Worm (Caenorhabditis elegans): Measurements from ENCODE around the gene F55F1.2.

- TF ChIP-seq nhr-111 (GFP tag; optimal IDR thresholded peaks at IDR 0.05): no peak
- TF ChIP-seq snpc-4 (tag; optimal IDR thresholded peaks at IDR 0.05): no peak
- no peak for TF ChIP-seq nhr-11 (tag; optimal IDR thresholded peaks at IDR 0.05)
- TF ChIP-seq nhr-77 (tag; optimal IDR thresholded peaks at IDR 0.05): no peak
- TF ChIP-seq lir-3 (tag; optimal IDR thresholded peaks at IDR 0.05): no peak
- no peak for TF ChIP-seq lin-29 (GFP tag; IDR thresholded peaks at IDR 0.05)
- no peak for TF ChIP-seq nhr-10 (tag; optimal IDR thresholded peaks at IDR 0.05)
- no peak for TF ChIP-seq ces-1 (GFP tag; optimal IDR thresholded peaks at IDR 0.05)
- TF ChIP-seq vab-7 (GFP tag; IDR thresholded peaks at IDR 0.05): no peak
- TF ChIP-seq F26F4.8 (GFP tag; conservative IDR thresholded peaks at IDR 0.05): no peak
- TF ChIP-seq mep-1 (tag; optimal IDR thresholded peaks at IDR 0.05): peak; percentile 11
Observed at ce11 chrX:2814097-2814720, 44.3 kb upstream of the F55F1.2 start, which contains the start of gene C14A11.6.

Data from whole organism, L4 larva.